Worm (Caenorhabditis elegans) whole organism, late embryonic: ENCODE data around the gene M01B2.12.

Experiments
- ahr-1 ChIP-seq: sonication (generic microtip); optimal IDR thresholded peaks from 2 replicates; lab custom pipeline; 2016; ENCODE audit warnings: missing genetic modification characterization, missing compliant biosample characterization
- ama-1 ChIP-seq: fragments of 150-350 bp; optimal IDR thresholded peaks from 2 replicates; lab custom pipeline; 2014
- ceh-14 ChIP-seq: sonication (generic microtip); optimal IDR thresholded peaks from 2 replicates; lab custom pipeline; 2016; ENCODE audit warnings: missing genotype, missing genetic modification characterization, missing compliant biosample characterization
- ceh-48 ChIP-seq: sonication (generic microtip); optimal IDR thresholded peaks from 2 replicates; lab custom pipeline; 2016; ENCODE audit warnings: missing genetic modification characterization, inconsistent platforms, missing compliant biosample characterization
- dve-1 ChIP-seq: sonication (generic microtip); optimal IDR thresholded peaks from 2 replicates; lab custom pipeline; 2017; ENCODE audit warnings: antibody characterized with exemption, mild to moderate bottlenecking, missing genetic modification characterization, missing compliant biosample characterization
- pha-4 ChIP-seq: fragments of 150-350 bp; optimal IDR thresholded peaks from 2 replicates; lab custom pipeline; 2018; ENCODE audit warnings: missing biosample characterization, missing genetic modification reagents, missing genetic modification characterization
- ztf-16 ChIP-seq: sonication (generic microtip); optimal IDR thresholded peaks from 2 replicates; lab custom pipeline; 2017; ENCODE audit warnings: missing genetic modification characterization, missing compliant biosample characterization

DNA sequence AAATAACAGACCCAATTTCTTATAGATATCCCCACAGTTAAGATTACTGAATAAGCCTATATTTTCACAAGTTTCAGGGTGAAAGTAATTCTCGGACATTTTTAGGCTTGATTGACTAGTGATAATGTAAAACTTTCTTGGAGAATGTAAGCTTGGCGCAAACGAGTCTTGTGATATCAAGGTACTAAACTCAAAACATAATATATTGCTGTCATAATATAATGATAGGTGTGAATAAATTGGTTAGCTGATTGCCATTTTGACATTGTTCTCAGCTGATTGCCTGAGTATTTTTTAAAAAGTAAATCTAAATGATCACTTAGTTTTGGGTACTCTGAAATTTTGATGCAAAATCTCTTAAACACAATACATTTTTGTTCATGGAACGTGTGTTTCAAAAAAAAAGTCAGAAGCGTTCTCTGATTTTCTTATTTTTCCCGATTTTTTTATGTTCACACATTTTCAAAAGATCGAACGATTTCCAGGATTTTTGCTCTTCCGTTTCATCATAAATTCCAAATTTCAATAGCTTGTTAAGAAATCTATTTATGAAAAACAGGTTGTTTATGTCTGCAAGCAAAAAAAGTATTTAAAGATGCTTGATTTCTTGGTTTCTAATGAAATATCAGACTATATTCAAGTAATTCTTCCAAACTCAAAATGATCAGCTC is 17.4 kb upstream of the M01B2.12 start, which contains the start of the genes srw-19 and srx-51:
- TF ChIP-seq ama-1 (lab: Kevin White, UChicago): no peak
- TF ChIP-seq ceh-14 (tag; lab: Kevin White, UChicago): no peak
- TF ChIP-seq ztf-16: no peak
- TF ChIP-seq dve-1: no peak
- TF ChIP-seq pha-4: no peak
- no peak for TF ChIP-seq ahr-1 (tag; lab: Kevin White, UChicago)
- no peak for TF ChIP-seq ceh-48 (tag; lab: Kevin White, UChicago)
